Worm (Caenorhabditis elegans): ENCODE results near the gene Y9C9A.8.

Y9C9A.8 gene

ce11 chrIV:4930045-4930444 lies at the start of gene Y9C9A.8:
TSS of gene Y9C9A.8 (plus strand) at chrIV:4930345.
- no peak for TF ChIP-seq nhr-129 (tag; optimal IDR thresholded peaks at IDR 0.05)
- TF ChIP-seq nhr-25 (tag; optimal IDR thresholded peaks at IDR 0.05), result no peak
- TF ChIP-seq nhr-21 (tag; optimal IDR thresholded peaks at IDR 0.05), result no peak
- no peak for TF ChIP-seq aly-2 (tag; optimal IDR thresholded peaks at IDR 0.05)
- TF ChIP-seq fos-1 (tag; optimal IDR thresholded peaks at IDR 0.05), result peak; percentile 13
- no peak for TF ChIP-seq lin-13 (GFP tag; optimal IDR thresholded peaks at IDR 0.05)

ce11 chrIV:4880634-4881033 lies 49.5 kb upstream of the Y9C9A.8 start:
- TF ChIP-seq nhr-237 (tag; optimal IDR thresholded peaks at IDR 0.05) (no peak), snpc-4 (tag; optimal IDR thresholded peaks at IDR 0.05) (peak; percentile 98), mdl-1 (tag; optimal IDR thresholded peaks at IDR 0.05) (peak; percentile 3 to 25), crh-2 (tag; optimal IDR thresholded peaks at IDR 0.05) (peak; percentile 35), mbf-1 (tag; optimal IDR thresholded peaks at IDR 0.05) (no peak), C34F6.9 (tag; optimal IDR thresholded peaks at IDR 0.05) (no peak), nhr-25 (tag; optimal IDR thresholded peaks at IDR 0.05) (peak; percentile 49), nhr-12 (tag; optimal IDR thresholded peaks at IDR 0.05) (no peak), nhr-21 (tag; optimal IDR thresholded peaks at IDR 0.05) (peak; percentile 70), fos-1 (tag; optimal IDR thresholded peaks at IDR 0.05) (peak; percentile 48), ZK546.5 (tag; optimal IDR thresholded peaks at IDR 0.05) (no peak), nhr-129 (tag; optimal IDR thresholded peaks at IDR 0.05) (no peak), peb-1 (tag; optimal IDR thresholded peaks at IDR 0.05) (peak; percentile 16), zag-1 (tag; optimal IDR thresholded peaks at IDR 0.05) (no peak), sma-9 (GFP tag; optimal IDR thresholded peaks at IDR 0.05) (peak; percentile 90), sma-9 (tag; optimal IDR thresholded peaks at IDR 0.05) (no peak), lin-13 (GFP tag; optimal IDR thresholded peaks at IDR 0.05) (peak; percentile 54), ama-1 (optimal IDR thresholded peaks at IDR 0.05) (peak; percentile 84), elt-1 (tag; optimal IDR thresholded peaks at IDR 0.05) (no peak), F13H6.1 (tag; optimal IDR thresholded peaks at IDR 0.05) (peak; percentile 77), sma-3 (GFP tag; optimal IDR thresholded peaks at IDR 0.05) (peak; percentile 70), elt-3 (tag; optimal IDR thresholded peaks at IDR 0.05) (no peak), blmp-1 (tag; optimal IDR thresholded peaks at IDR 0.05; ENCODE audit: insufficient read depth) (no peak), gmeb-1 (tag; optimal IDR thresholded peaks at IDR 0.05) (peak; percentile 48), ztf-11 (tag; optimal IDR thresholded peaks at IDR 0.05) (no peak), egl-27 (tag; optimal IDR thresholded peaks at IDR 0.05) (peak; percentile 21), ztf-4 (tag; optimal IDR thresholded peaks at IDR 0.05) (no peak), ceh-82 (tag; optimal IDR thresholded peaks at IDR 0.05) (no peak), unc-39 (tag; optimal IDR thresholded peaks at IDR 0.05) (no peak)

- TF ChIP-seq crh-2 (tag; optimal IDR thresholded peaks at IDR 0.05), result no peak
- no peak for TF ChIP-seq unc-55 (GFP tag; optimal IDR thresholded peaks at IDR 0.05)
- TF ChIP-seq elt-1 (tag; optimal IDR thresholded peaks at IDR 0.05), result no peak
- no peak for TF ChIP-seq ztf-1 (GFP tag; conservative IDR thresholded peaks at IDR 0.05)
- TF ChIP-seq snpc-4 (tag; optimal IDR thresholded peaks at IDR 0.05), result no peak
- TF ChIP-seq ceh-82 (tag; optimal IDR thresholded peaks at IDR 0.05), result no peak
- TF ChIP-seq zag-1 (tag; optimal IDR thresholded peaks at IDR 0.05), result no peak
- no peak for TF ChIP-seq sem-4 (tag; optimal IDR thresholded peaks at IDR 0.05)
- TF ChIP-seq skn-1 (tag; optimal IDR thresholded peaks at IDR 0.05), result no peak
- no peak for TF ChIP-seq sma-9 (GFP tag; optimal IDR thresholded peaks at IDR 0.05)
- no peak for TF ChIP-seq sma-9 (tag; optimal IDR thresholded peaks at IDR 0.05)
- TF ChIP-seq mdl-1 (tag; optimal IDR thresholded peaks at IDR 0.05), result no peak
- TF ChIP-seq ceh-16 (tag; optimal IDR thresholded peaks at IDR 0.05), result no peak
- no peak for TF ChIP-seq gmeb-1 (tag; optimal IDR thresholded peaks at IDR 0.05)
- TF ChIP-seq nhr-6 (tag; optimal IDR thresholded peaks at IDR 0.05), result no peak
These were observed 46.2 kb upstream of the Y9C9A.8 start, which contains the start of gene str-166 for ce11 chrIV:4883984-4884383. TSS of gene str-166 (plus strand) at chrIV:4884284.

ce11 chrIV:4885435-4885834 lies 44.7 kb upstream of the Y9C9A.8 start:
- TF ChIP-seq crh-2 (tag; optimal IDR thresholded peaks at IDR 0.05) (no peak), aly-2 (tag; optimal IDR thresholded peaks at IDR 0.05) (no peak), zag-1 (tag; optimal IDR thresholded peaks at IDR 0.05) (no peak), nhr-237 (tag; optimal IDR thresholded peaks at IDR 0.05) (no peak), ztf-4 (tag; optimal IDR thresholded peaks at IDR 0.05) (no peak), unc-62 (GFP tag; optimal IDR thresholded peaks at IDR 0.05) (no peak), alr-1 (tag; optimal IDR thresholded peaks at IDR 0.05) (no peak), nhr-21 (tag; optimal IDR thresholded peaks at IDR 0.05) (no peak), skn-1 (tag; optimal IDR thresholded peaks at IDR 0.05) (no peak), ama-1 (optimal IDR thresholded peaks at IDR 0.05) (no peak), sma-3 (GFP tag; optimal IDR thresholded peaks at IDR 0.05) (no peak), fos-1 (tag; optimal IDR thresholded peaks at IDR 0.05) (no peak), nhr-12 (tag; optimal IDR thresholded peaks at IDR 0.05) (no peak), C34F6.9 (tag; optimal IDR thresholded peaks at IDR 0.05) (no peak), R02D3.7 (tag; optimal IDR thresholded peaks at IDR 0.05) (no peak), blmp-1 (tag; optimal IDR thresholded peaks at IDR 0.05; ENCODE audit: insufficient read depth) (no peak), sma-9 (GFP tag; optimal IDR thresholded peaks at IDR 0.05) (no peak), sma-9 (tag; optimal IDR thresholded peaks at IDR 0.05) (no peak), elt-3 (tag; optimal IDR thresholded peaks at IDR 0.05) (no peak)

Data from whole organism, L2 larva.